Worm (Caenorhabditis elegans) whole organism, midembryonic: ENCODE data around the gene cdh-1.
A peak's percentile ranks its signal among the peaks of the same experiment; 100 is the strongest.
"Not testable (repeated sequence)": the region's sequence is repeated elsewhere in the genome, so short reads cannot be mapped to it uniquely, and the experiment has no call there.

Experiments used
- T22C8.4 ChIP-seq: fragments of 200-800 bp; sonication (Bioruptor generic); IDR thresholded peaks from 2 replicates; pipeline ENCODE4 v1.3.6; 2022; ENCODE audit warnings: missing genetic modification characterization, missing compliant biosample characterization
- flt-1 ChIP-seq: fragments of 200-800 bp; sonication (Bioruptor generic); IDR thresholded peaks from 2 replicates; pipeline ENCODE4 v1.3.6; 2022; ENCODE audit warnings: missing genetic modification characterization, missing compliant biosample characterization
- klf-2 ChIP-seq: fragments of 200-800 bp; sonication (Bioruptor generic); conservative IDR thresholded peaks from 2 replicates; pipeline ENCODE4 v1.3.6; 2022; ENCODE audit warnings: missing genetic modification reagents, missing genetic modification characterization, missing compliant biosample characterization
- med-1 ChIP-seq: sonication (generic microtip); optimal IDR thresholded peaks from 2 replicates; lab custom pipeline; 2017; ENCODE audit warnings: missing genetic modification characterization, mild to moderate bottlenecking, missing compliant biosample characterization, antibody characterized with exemption, missing genetic modification reagents; ENCODE audit not compliant: insufficient read depth
- ref-1 ChIP-seq: fragments of 200-800 bp; sonication (Bioruptor generic); conservative IDR thresholded peaks from 2 replicates; pipeline ENCODE4 v1.3.6; 2022; ENCODE audit warnings: missing genetic modification reagents, missing genetic modification characterization, missing compliant biosample characterization
- ztf-23 ChIP-seq: fragments of 200-800 bp; sonication (Bioruptor generic); IDR thresholded peaks from 2 replicates; pipeline ENCODE4 v1.3.6; 2022; ENCODE audit warnings: missing genetic modification reagents, missing genetic modification characterization, missing compliant biosample characterization
- ztf-29 ChIP-seq: fragments of 200-800 bp; sonication (Bioruptor generic); IDR thresholded peaks from 2 replicates; pipeline ENCODE4 v1.3.6; 2022; ENCODE audit warnings: missing genetic modification reagents, missing genetic modification characterization, missing compliant biosample characterization

DNA sequence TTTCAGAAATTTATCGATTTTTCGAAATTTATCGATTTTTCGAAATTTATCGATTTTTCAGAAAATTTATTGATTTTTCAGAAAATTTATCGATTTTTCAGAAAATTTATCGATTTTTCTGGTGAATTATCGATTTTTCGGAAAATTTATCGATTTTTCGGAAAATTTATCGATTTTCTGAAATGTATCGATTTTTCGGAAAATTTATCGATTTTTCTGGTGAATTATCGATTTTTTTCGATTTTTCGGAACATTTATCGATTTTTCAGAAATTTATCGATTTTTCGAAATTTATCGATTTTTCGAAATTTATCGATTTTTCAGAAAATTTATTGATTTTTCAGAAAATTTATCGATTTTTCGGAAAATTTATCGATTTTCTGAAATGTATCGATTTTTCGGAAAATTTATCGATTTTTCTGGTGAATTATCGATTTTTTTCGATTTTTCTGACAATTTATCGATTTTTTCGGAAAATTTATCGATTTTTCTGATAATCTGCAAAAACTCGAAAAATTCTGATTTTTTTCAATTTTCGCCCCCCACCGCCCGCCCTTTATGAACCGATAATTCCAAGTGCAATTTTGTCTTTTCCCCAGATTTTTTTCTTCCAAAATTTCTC lies 50.1 kb downstream of the cdh-1 start:
- not testable (repeated sequence) for TF ChIP-seq med-1 (GFP tag; lab: Kevin White, UChicago); ztf-23 (GFP tag; lab: Robert Waterston, UW); ztf-29 (GFP tag; lab: Robert Waterston, UW); ref-1 (GFP tag; lab: Robert Waterston, UW); flt-1 (GFP tag; lab: Robert Waterston, UW); klf-2 (GFP tag; lab: Robert Waterston, UW)
- peak; percentile 98 for TF ChIP-seq T22C8.4 (GFP tag; lab: Robert Waterston, UW)
